Fruit fly (Drosophila melanogaster): ENCODE results near the gene mus302.
A peak's percentile ranks its signal among the peaks of the same experiment; 100 is the strongest.

The mus302 gene

dm6 chr3L:16779704-16780173 is at the start of gene mus302, which contains the start of gene CG9705:
Gene mus302, minus strand, starts transcription at chr3L:16779736.
Gene CG9705, plus strand, starts transcription at chr3L:16780100.
- TF ChIP-seq CG15710 (tag; optimal IDR thresholded peaks at IDR 0.05) (peak; percentile 40), gl (tag; optimal IDR thresholded peaks at IDR 0.05) (no peak), CG8301 (tag; optimal IDR thresholded peaks at IDR 0.05) (peak; percentile 6), CG14655 (GFP tag; optimal IDR thresholded peaks at IDR 0.05) (no peak), CG9948 (tag; optimal IDR thresholded peaks at IDR 0.05) (peak; percentile 12), CG32121 (GFP tag; IDR thresholded peaks at IDR 0.05) (no peak), CG8159 (tag; optimal IDR thresholded peaks at IDR 0.05) (peak; percentile 47)

dm6 chr3L:16828967-16829366 is 49.4 kb upstream of the mus302 start, which contains the start of gene CG13024:
Gene CG13024, minus strand, starts transcription at chr3L:16829074.
- no peak for TF ChIP-seq CG8301 (tag; optimal IDR thresholded peaks at IDR 0.05)
- TF ChIP-seq CG32121 (GFP tag; IDR thresholded peaks at IDR 0.05) = no peak
- TF ChIP-seq EcR (GFP tag; optimal IDR thresholded peaks at IDR 0.05) = no peak
- no peak for TF ChIP-seq CG10348 (GFP tag; IDR thresholded peaks at IDR 0.05)
- TF ChIP-seq D1 (tag; optimal IDR thresholded peaks at IDR 0.05) = no peak
- no peak for TF ChIP-seq Ets98B (GFP tag; IDR thresholded peaks at IDR 0.05)
- TF ChIP-seq Pif1B (GFP tag; optimal IDR thresholded peaks at IDR 0.05) = no peak
- TF ChIP-seq rn (GFP tag; IDR thresholded peaks at IDR 0.05) = no peak
- no peak for TF ChIP-seq CG4496 (GFP tag; IDR thresholded peaks at IDR 0.05)
- no peak for TF ChIP-seq CG12605 (GFP tag; IDR thresholded peaks at IDR 0.05)
- TF ChIP-seq CG34367 (tag; optimal IDR thresholded peaks at IDR 0.05) = no peak
- TF ChIP-seq CG14655 (GFP tag; optimal IDR thresholded peaks at IDR 0.05) = no peak
- no peak for TF ChIP-seq Snoo (tag; optimal IDR thresholded peaks at IDR 0.05)

- TF ChIP-seq Pif1B (GFP tag; optimal IDR thresholded peaks at IDR 0.05) (no peak), CG13204 (GFP tag; optimal IDR thresholded peaks at IDR 0.05) (no peak), CG8159 (tag; optimal IDR thresholded peaks at IDR 0.05) (peak; percentile 18), CG12605 (GFP tag; IDR thresholded peaks at IDR 0.05) (no peak), CG8301 (tag; optimal IDR thresholded peaks at IDR 0.05) (no peak), Snoo (tag; optimal IDR thresholded peaks at IDR 0.05) (no peak), CG15710 (tag; optimal IDR thresholded peaks at IDR 0.05) (peak; percentile 30), rn (GFP tag; IDR thresholded peaks at IDR 0.05) (no peak), Pif1A (GFP tag; optimal IDR thresholded peaks at IDR 0.05) (no peak), CG34367 (tag; optimal IDR thresholded peaks at IDR 0.05) (no peak), CG9948 (tag; optimal IDR thresholded peaks at IDR 0.05) (no peak), CG10348 (GFP tag; IDR thresholded peaks at IDR 0.05) (no peak), CG4496 (GFP tag; IDR thresholded peaks at IDR 0.05) (no peak), fd96Ca (GFP tag; IDR thresholded peaks at IDR 0.05) (no peak), EcR (GFP tag; optimal IDR thresholded peaks at IDR 0.05) (no peak), Ets98B (GFP tag; IDR thresholded peaks at IDR 0.05) (no peak), CG17806 (tag; optimal IDR thresholded peaks at IDR 0.05) (no peak), CG14655 (GFP tag; optimal IDR thresholded peaks at IDR 0.05) (peak; percentile 21), D1 (tag; optimal IDR thresholded peaks at IDR 0.05) (no peak), CG32121 (GFP tag; IDR thresholded peaks at IDR 0.05) (no peak), gl (tag; optimal IDR thresholded peaks at IDR 0.05) (no peak)
Measured at dm6 chr3L:16825195-16825594, 45.7 kb upstream of the mus302 start.

dm6 chr3L:16824725-16825124 is 45.2 kb upstream of the mus302 start:
- TF ChIP-seq Pif1A (GFP tag; optimal IDR thresholded peaks at IDR 0.05) = no peak
- TF ChIP-seq CG4496 (GFP tag; IDR thresholded peaks at IDR 0.05) = 0 out of 3 replicates have a peak, but pooled peaks have one; percentile 14

- TF ChIP-seq fd96Ca (GFP tag; IDR thresholded peaks at IDR 0.05) (peak; percentile 56; the same call in 2 of the 3 replicates), Ets98B (GFP tag; IDR thresholded peaks at IDR 0.05) (peak; percentile 43), CG9948 (tag; optimal IDR thresholded peaks at IDR 0.05) (peak; percentile 96), CG10348 (GFP tag; IDR thresholded peaks at IDR 0.05) (no peak), CG15710 (tag; optimal IDR thresholded peaks at IDR 0.05) (peak; percentile 98), Pif1A (GFP tag; optimal IDR thresholded peaks at IDR 0.05) (peak; percentile 92), rn (GFP tag; IDR thresholded peaks at IDR 0.05) (no peak), CG12605 (GFP tag; IDR thresholded peaks at IDR 0.05) (peak; percentile 74), gl (tag; optimal IDR thresholded peaks at IDR 0.05) (peak; percentile 95), CG34367 (tag; optimal IDR thresholded peaks at IDR 0.05) (peak; percentile 96), CG8301 (tag; optimal IDR thresholded peaks at IDR 0.05) (peak; percentile 89), Pif1B (GFP tag; optimal IDR thresholded peaks at IDR 0.05) (peak; percentile 88), CG32121 (GFP tag; IDR thresholded peaks at IDR 0.05) (0 out of 2 replicates have a peak, but pooled peaks have one; percentile 24), Snoo (tag; optimal IDR thresholded peaks at IDR 0.05) (peak; percentile 77), CG13204 (GFP tag; optimal IDR thresholded peaks at IDR 0.05) (peak; percentile 94), CG8159 (tag; optimal IDR thresholded peaks at IDR 0.05) (peak; percentile 96), CG17806 (tag; optimal IDR thresholded peaks at IDR 0.05) (peak; percentile 98), D1 (tag; optimal IDR thresholded peaks at IDR 0.05) (peak; percentile 88), EcR (GFP tag; optimal IDR thresholded peaks at IDR 0.05) (peak; percentile 97), CG14655 (GFP tag; optimal IDR thresholded peaks at IDR 0.05) (peak; percentile 90), CG4496 (GFP tag; IDR thresholded peaks at IDR 0.05) (peak; percentile 81)
Measured at dm6 chr3L:16818063-16818462, 38.5 kb upstream of the mus302 start.

dm6 chr3L:16813984-16814383 is 34.4 kb upstream of the mus302 start:
- TF ChIP-seq fd96Ca (GFP tag; IDR thresholded peaks at IDR 0.05) = no peak
- no peak for TF ChIP-seq Pif1B (GFP tag; optimal IDR thresholded peaks at IDR 0.05)
- TF ChIP-seq CG17806 (tag; optimal IDR thresholded peaks at IDR 0.05) = no peak
- TF ChIP-seq CG14655 (GFP tag; optimal IDR thresholded peaks at IDR 0.05) = no peak
- TF ChIP-seq CG4496 (GFP tag; IDR thresholded peaks at IDR 0.05) = no peak
- no peak for TF ChIP-seq D1 (tag; optimal IDR thresholded peaks at IDR 0.05)
- TF ChIP-seq CG13204 (GFP tag; optimal IDR thresholded peaks at IDR 0.05) = no peak
- no peak for TF ChIP-seq Pif1A (GFP tag; optimal IDR thresholded peaks at IDR 0.05)
- TF ChIP-seq gl (tag; optimal IDR thresholded peaks at IDR 0.05) = no peak
- no peak for TF ChIP-seq CG9948 (tag; optimal IDR thresholded peaks at IDR 0.05)
- no peak for TF ChIP-seq CG10348 (GFP tag; IDR thresholded peaks at IDR 0.05)

Data from whole organism, pupa.